Worm (Caenorhabditis elegans) whole organism, L1 larva: ENCODE results near the gene fbxb-119.
A peak's percentile ranks its signal among the peaks of the same experiment; 100 is the strongest.

Experiments used
- Y116A8C.19 ChIP-seq: sonication (generic microtip); optimal IDR thresholded peaks from 2 replicates; lab custom pipeline; 2016; ENCODE audit warnings: missing compliant biosample characterization, missing genetic modification characterization, borderline replicate concordance
- aha-1 ChIP-seq: fragments of 150-350 bp; optimal IDR thresholded peaks from 2 replicates; lab custom pipeline; 2014; ENCODE audit warnings: missing biosample characterization, missing genetic modification characterization
- ama-1 ChIP-seq: fragments of 150-350 bp; optimal IDR thresholded peaks from 2 replicates; lab custom pipeline; 2014
- blmp-1 ChIP-seq: fragments of 150-350 bp; optimal IDR thresholded peaks from 2 replicates; lab custom pipeline; 2014; ENCODE audit warnings: missing biosample characterization, missing genetic modification characterization
- ceh-8 ChIP-seq: fragments of 200-800 bp; sonication (Bioruptor generic); optimal IDR thresholded peaks from 2 replicates; lab custom pipeline; 2018; ENCODE audit warnings: mild to moderate bottlenecking, missing genetic modification characterization, moderate library complexity, missing compliant biosample characterization
- ceh-90 ChIP-seq: sonication (generic microtip); optimal IDR thresholded peaks from 2 replicates; lab custom pipeline; 2016; ENCODE audit warnings: missing genetic modification characterization, missing compliant biosample characterization
- dpl-1 ChIP-seq, 3 experiments: fragments of 150-350 bp in 2 of 3; sonication (generic microtip) in 1 of 3; optimal IDR thresholded peaks; 2 replicates each; lab custom pipeline; 2014 to 2017; ENCODE audit warnings: missing biosample characterization in 3 of 3, missing genetic modification characterization in 3 of 3, missing genetic modification reagents in 3 of 3
- efl-1 ChIP-seq, 4 experiments: fragments of 150-350 bp; optimal IDR thresholded peaks in 3 of 4; peaks in 1 of 4; 1 replicate in 1 of 4; 2 replicates in 3 of 4; lab custom pipeline; 2014; ENCODE audit warnings: missing biosample characterization in 2 of 4, missing genetic modification characterization in 2 of 4, missing genetic modification reagents in 2 of 4
- efl-3 ChIP-seq: fragments of 200-800 bp; sonication (Bioruptor generic); optimal IDR thresholded peaks from 2 replicates; lab custom pipeline; 2018; ENCODE audit warnings: mild to moderate bottlenecking, missing genetic modification characterization, missing compliant biosample characterization
- egl-13 ChIP-seq: sonication (generic microtip); optimal IDR thresholded peaks from 2 replicates; lab custom pipeline; 2016; ENCODE audit warnings: missing genotype, missing genetic modification reagents, missing genetic modification characterization, missing compliant biosample characterization
- elt-3 ChIP-seq, 6 experiments: fragments of 150-350 bp in 1 of 6; sonication (generic microtip); optimal IDR thresholded peaks; 2 replicates each; lab custom pipeline; 2017 to 2018; ENCODE audit warnings: missing biosample characterization in 6 of 6, missing genetic modification characterization in 6 of 6, inconsistent platforms in 1 of 6
- fkh-4 ChIP-seq: sonication (generic microtip); optimal IDR thresholded peaks from 2 replicates; lab custom pipeline; 2016; ENCODE audit warnings: missing compliant biosample characterization, missing genetic modification characterization, borderline replicate concordance
- fos-1 ChIP-seq: fragments of 150-350 bp; optimal IDR thresholded peaks from 2 replicates; lab custom pipeline; 2014; ENCODE audit warnings: missing biosample characterization, missing genetic modification characterization
- hlh-17 ChIP-seq: fragments of 200-800 bp; sonication (Bioruptor generic); optimal IDR thresholded peaks from 2 replicates; lab custom pipeline; 2018; ENCODE audit warnings: missing genetic modification characterization, mild to moderate bottlenecking, missing compliant biosample characterization, moderate library complexity, borderline replicate concordance
- hlh-4 ChIP-seq: sonication (generic microtip); optimal IDR thresholded peaks from 2 replicates; lab custom pipeline; 2016; ENCODE audit warnings: mild to moderate bottlenecking, missing genetic modification characterization, missing compliant biosample characterization
- lin-13 ChIP-seq: fragments of 150-350 bp; optimal IDR thresholded peaks from 2 replicates; lab custom pipeline; 2014; ENCODE audit warnings: missing biosample characterization, missing genetic modification reagents, missing genetic modification characterization
- lin-14 ChIP-seq: fragments of 200-800 bp; sonication (Bioruptor generic); optimal IDR thresholded peaks from 2 replicates; lab custom pipeline; 2018; ENCODE audit warnings: mild to moderate bottlenecking, missing genetic modification characterization, moderate library complexity, missing compliant biosample characterization
- lin-35 ChIP-seq, 2 experiments: fragments of 150-350 bp; optimal IDR thresholded peaks; 2 replicates each; lab custom pipeline; 2014; ENCODE audit warnings: missing biosample characterization in 2 of 2, missing genetic modification characterization in 2 of 2, missing genetic modification reagents in 2 of 2
- mep-1 ChIP-seq: fragments of 150-350 bp; optimal IDR thresholded peaks from 2 replicates; lab custom pipeline; 2014; ENCODE audit warnings: missing biosample characterization, missing genetic modification characterization
- nhr-11 ChIP-seq: fragments of 150-350 bp; optimal IDR thresholded peaks from 2 replicates; lab custom pipeline; 2014; ENCODE audit warnings: missing biosample characterization, missing genetic modification characterization
- nhr-90 ChIP-seq: sonication (generic microtip); optimal IDR thresholded peaks from 2 replicates; lab custom pipeline; 2016; ENCODE audit warnings: mild to moderate bottlenecking, missing genetic modification characterization, missing compliant biosample characterization; ENCODE audit not compliant: poor library complexity
- rnt-1 ChIP-seq: sonication (generic microtip); optimal IDR thresholded peaks from 2 replicates; lab custom pipeline; 2016; ENCODE audit warnings: mild to moderate bottlenecking, missing genetic modification characterization, moderate library complexity, missing compliant biosample characterization
- snpc-4 ChIP-seq: fragments of 150-350 bp; optimal IDR thresholded peaks from 2 replicates; lab custom pipeline; 2014; ENCODE audit warnings: missing biosample characterization, missing genetic modification characterization
- snu-23 ChIP-seq: sonication (generic microtip); optimal IDR thresholded peaks from 2 replicates; lab custom pipeline; 2016; ENCODE audit warnings: missing genetic modification characterization, missing compliant biosample characterization
- sox-4 ChIP-seq: sonication (generic microtip); optimal IDR thresholded peaks from 2 replicates; lab custom pipeline; 2016; ENCODE audit warnings: missing genetic modification characterization, missing compliant biosample characterization
- sptf-1 ChIP-seq: fragments of 150-350 bp; optimal IDR thresholded peaks from 2 replicates; lab custom pipeline; 2014; ENCODE audit warnings: missing biosample characterization, missing genetic modification characterization
- sup-37 ChIP-seq: fragments of 200-800 bp; sonication (Bioruptor generic); optimal IDR thresholded peaks from 2 replicates; lab custom pipeline; 2018; ENCODE audit warnings: mild to moderate bottlenecking, missing genetic modification characterization, missing compliant biosample characterization
- swsn-7 ChIP-seq: sonication (generic microtip); optimal IDR thresholded peaks from 2 replicates; lab custom pipeline; 2016; ENCODE audit warnings: missing genetic modification characterization, missing compliant biosample characterization
- tbx-2 ChIP-seq: sonication (generic microtip); optimal IDR thresholded peaks from 2 replicates; lab custom pipeline; 2016; ENCODE audit warnings: missing genetic modification characterization, missing compliant biosample characterization
- tlp-1 ChIP-seq: fragments of 150-350 bp; optimal IDR thresholded peaks from 2 replicates; lab custom pipeline; 2014; ENCODE audit warnings: missing biosample characterization, missing genetic modification characterization
- unc-30 ChIP-seq: sonication (generic microtip); optimal IDR thresholded peaks from 2 replicates; lab custom pipeline; 2017; ENCODE audit warnings: missing biosample characterization, missing genetic modification characterization
- unc-62 ChIP-seq: fragments of 150-350 bp; optimal IDR thresholded peaks from 2 replicates; lab custom pipeline; 2014; ENCODE audit warnings: missing biosample characterization, missing genetic modification reagents, missing genetic modification characterization
- unc-98 ChIP-seq: fragments of 200-800 bp; sonication (Bioruptor generic); IDR thresholded peaks from 2 replicates; pipeline ENCODE4 v1.3.6; 2022; ENCODE audit warnings: missing genetic modification characterization, missing compliant biosample characterization
- xbp-1 ChIP-seq: sonication (generic microtip); optimal IDR thresholded peaks from 2 replicates; lab custom pipeline; 2016; ENCODE audit warnings: missing genetic modification characterization, missing compliant biosample characterization
- zag-1 ChIP-seq: fragments of 150-350 bp; optimal IDR thresholded peaks from 2 replicates; lab custom pipeline; 2014; ENCODE audit warnings: missing biosample characterization, missing genetic modification characterization
- zip-4 ChIP-seq: fragments of 200-800 bp; sonication (Bioruptor generic); optimal IDR thresholded peaks from 2 replicates; lab custom pipeline; 2018; ENCODE audit warnings: mild to moderate bottlenecking, missing genetic modification characterization, moderate library complexity, missing compliant biosample characterization

The fbxb-119 gene

ce11 chrV:18282597-18282996 lies 35.8 kb upstream of the fbxb-119 start, which contains the start of gene clec-247:
clec-247 (plus strand) TSS chrV:18282897.
- no peak for TF ChIP-seq zip-4 (GFP tag; lab: Kevin White, UChicago)
- no peak for TF ChIP-seq tbx-2 (tag; lab: Kevin White, UChicago)
- no peak for TF ChIP-seq aha-1 (tag; lab: Kevin White, UChicago)
- TF ChIP-seq nhr-90 (tag; lab: Kevin White, UChicago), result no peak
- TF ChIP-seq ama-1 (lab: Kevin White, UChicago), result no peak
- TF ChIP-seq dpl-1 (GFP tag; optimal IDR thresholded peaks at IDR 0.05; lab: Kevin White, UChicago), result no peak

- no peak for TF ChIP-seq unc-98 (GFP tag; lab: Robert Waterston, UW)
- TF ChIP-seq efl-1 (optimal IDR thresholded peaks at IDR 0.05; lab: Kevin White, UChicago), result no peak
- TF ChIP-seq efl-1 (GFP tag; optimal IDR thresholded peaks at IDR 0.05 in 1 of 2; lab: Kevin White, UChicago), result peak in 1 of 2 experiments; percentile 38
Observed at ce11 chrV:18290642-18291041, 27.8 kb upstream of the fbxb-119 start, which contains the start of gene Y51A2A.4. Y51A2A.4 (plus strand) TSS chrV:18290942.

ce11 chrV:18292295-18292694 lies 26.1 kb upstream of the fbxb-119 start, which contains the start of gene Y51A2A.12:
Y51A2A.12 (plus strand) TSS chrV:18292595.
- TF ChIP-seq swsn-7, result no peak
- TF ChIP-seq lin-13 (GFP tag; lab: Kevin White, UChicago), result no peak
- TF ChIP-seq fkh-4 (tag; lab: Kevin White, UChicago), result no peak
- TF ChIP-seq hlh-17, result no peak
- TF ChIP-seq hlh-4 (tag; lab: Kevin White, UChicago), result no peak
- no peak for TF ChIP-seq fos-1 (tag; lab: Kevin White, UChicago)
- no peak for TF ChIP-seq unc-62 (GFP tag; lab: Kevin White, UChicago)
- TF ChIP-seq sptf-1 (tag; lab: Kevin White, UChicago), result no peak
- TF ChIP-seq sox-4 (tag; lab: Kevin White, UChicago), result no peak
- no peak for TF ChIP-seq snu-23 (GFP tag; lab: Kevin White, UChicago)
- no peak for TF ChIP-seq zag-1 (tag; lab: Kevin White, UChicago)
- TF ChIP-seq tlp-1 (tag; lab: Kevin White, UChicago), result no peak
- no peak for TF ChIP-seq xbp-1 (tag; lab: Kevin White, UChicago)
- TF ChIP-seq unc-30 (tag; lab: Kevin White, UChicago), result no peak
- TF ChIP-seq efl-3, result no peak
- TF ChIP-seq ceh-90 (tag; lab: Kevin White, UChicago), result no peak
- TF ChIP-seq lin-35 (GFP tag; optimal IDR thresholded peaks at IDR 0.05; lab: Kevin White, UChicago), result no peak
- TF ChIP-seq sup-37 (GFP tag; lab: Kevin White, UChicago), result no peak

ce11 chrV:18298506-18298905 lies 19.9 kb upstream of the fbxb-119 start, which contains the start of gene Y51A2A.5:
Y51A2A.5 (plus strand) TSS chrV:18298806.
- TF ChIP-seq lin-14, result no peak
- no peak for TF ChIP-seq dpl-1 (GFP tag; optimal IDR thresholded peaks at IDR 0.05; lab: Kevin White, UChicago)

- TF ChIP-seq swsn-7 (no peak), blmp-1 (tag; lab: Kevin White, UChicago) (no peak), ama-1 (lab: Kevin White, UChicago) (no peak), egl-13 (no peak), mep-1 (tag; lab: Kevin White, UChicago) (no peak), sptf-1 (tag; lab: Kevin White, UChicago) (no peak), nhr-11 (tag; lab: Kevin White, UChicago) (no peak), xbp-1 (tag; lab: Kevin White, UChicago) (no peak), rnt-1 (tag; lab: Kevin White, UChicago) (no peak), elt-3 (tag; optimal IDR thresholded peaks at IDR 0.05; lab: Kevin White, UChicago) (no peak), Y116A8C.19 (tag; lab: Kevin White, UChicago) (no peak), snpc-4 (tag; lab: Kevin White, UChicago) (no peak), lin-13 (GFP tag; lab: Kevin White, UChicago) (no peak), efl-1 (optimal IDR thresholded peaks at IDR 0.05; lab: Kevin White, UChicago) (no peak), efl-1 (GFP tag; optimal IDR thresholded peaks at IDR 0.05 in 1 of 2; lab: Kevin White, UChicago) (no peak), ceh-8 (GFP tag; lab: Kevin White, UChicago) (no peak), lin-14 (no peak)
Observed at ce11 chrV:18299313-18299712, 19.1 kb upstream of the fbxb-119 start.
